Fruit fly (Drosophila melanogaster) Kc167 (cell line): ENCODE data around the gene gdl.

Experiments used
- Myc ChIP-seq: fragments of >200 bp; optimal IDR thresholded peaks from 2 replicates; lab custom pipeline; 2017; ENCODE audit warnings: missing external identifiers
- Sin3A ChIP-seq: fragments of >200 bp; optimal IDR thresholded peaks from 2 replicates; lab custom pipeline; 2018; ENCODE audit warnings: missing external identifiers
- insv ChIP-seq: fragments of >200 bp; optimal IDR thresholded peaks from 3 replicates; lab custom pipeline; 2018; ENCODE audit warnings: missing external identifiers

DNA sequence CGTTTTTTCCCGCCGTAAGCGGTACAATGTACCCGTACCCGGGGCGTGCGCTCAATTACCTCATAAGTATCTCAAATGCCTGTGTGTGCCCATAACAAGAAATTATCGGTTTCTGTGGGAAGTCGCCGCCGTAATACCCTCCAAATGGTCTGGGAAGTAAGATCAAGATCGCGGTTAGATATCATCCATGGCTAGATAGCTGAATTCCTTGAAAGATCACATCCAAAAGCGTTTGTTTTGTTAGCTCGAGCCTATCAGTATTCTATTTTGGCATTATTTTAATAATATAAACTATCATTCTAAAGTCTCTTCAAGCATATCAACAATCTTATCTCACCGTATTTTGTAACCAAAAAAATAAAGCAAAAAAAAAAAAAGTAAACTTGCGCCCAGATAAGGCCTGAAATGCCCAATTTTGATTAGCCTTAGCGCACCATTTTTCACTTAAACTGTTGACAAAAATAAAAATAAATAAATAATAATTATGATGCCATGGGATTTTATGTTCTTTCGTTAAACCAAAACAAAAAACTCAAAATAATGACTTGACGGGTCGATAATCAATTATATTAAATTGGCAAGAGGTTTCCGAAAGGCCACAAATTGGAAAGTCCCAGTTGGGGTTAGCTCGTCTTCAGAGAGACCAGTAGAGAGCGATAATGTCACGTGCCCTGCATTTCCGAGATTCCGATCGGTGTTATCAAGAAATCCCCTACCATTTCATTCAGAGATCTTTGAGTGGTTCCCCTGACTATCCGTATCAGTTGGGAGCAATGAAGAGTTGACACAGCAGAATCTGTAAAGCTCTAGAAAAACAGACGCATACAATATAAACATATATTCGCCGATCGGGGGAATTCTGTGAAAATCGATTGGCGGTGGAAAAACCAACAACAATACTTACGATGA, 29.6 kb downstream of the gdl start:
- TF ChIP-seq Myc (no peak), Sin3A (lab: Kevin White, UChicago) (no peak), insv (lab: Kevin White, UChicago) (no peak)
